Fruit fly (Drosophila melanogaster): ENCODE measurements around the gene Ir8a.

The Ir8a gene

dm6 chrX:9236485-9236884 is at the start of gene Ir8a:
Ir8a (minus strand) TSS chrX:9236585.
- no peak for TF ChIP-seq noc (tag; optimal IDR thresholded peaks at IDR 0.05)

dm6 chrX:9284024-9284738 is 47.8 kb upstream of the Ir8a start, which contains the start of gene lz:
lz (plus strand) TSS chrX:9284649.
- TF ChIP-seq noc (tag; optimal IDR thresholded peaks at IDR 0.05) = no peak

dm6 chrX:9282783-9283289 is 46.5 kb upstream of the Ir8a start, which contains the start of gene c11.1:
c11.1 (minus strand) TSS chrX:9283117.
- no peak for TF ChIP-seq noc (tag; optimal IDR thresholded peaks at IDR 0.05)

dm6 chrX:9281998-9282644 is 45.7 kb upstream of the Ir8a start:
- TF ChIP-seq noc (tag; optimal IDR thresholded peaks at IDR 0.05) = no peak

- TF ChIP-seq noc (tag; optimal IDR thresholded peaks at IDR 0.05) = no peak
Observed at dm6 chrX:9272830-9273507, 36.6 kb upstream of the Ir8a start, which contains the start of the genes Cfp1 and Aladin. Cfp1 (minus strand) TSS chrX:9272960. Aladin (plus strand) TSS chrX:9273413.

dm6 chrX:9269825-9270224 is 33.4 kb upstream of the Ir8a start, which contains the start of gene CG17440:
CG17440 (minus strand) TSS chrX:9269925.
- no peak for TF ChIP-seq noc (tag; optimal IDR thresholded peaks at IDR 0.05)

dm6 chrX:9267598-9267997 is 31.2 kb upstream of the Ir8a start, which contains the start of gene Erk7:
Erk7 (minus strand) TSS chrX:9267698.
- no peak for TF ChIP-seq noc (tag; optimal IDR thresholded peaks at IDR 0.05)

- TF ChIP-seq noc (tag; optimal IDR thresholded peaks at IDR 0.05) = no peak
Observed at dm6 chrX:9266082-9266481, 29.7 kb upstream of the Ir8a start.

dm6 chrX:9255964-9256520 is 19.7 kb upstream of the Ir8a start, which contains the start of gene ric8a:
ric8a (plus strand) TSS chrX:9256168.
- TF ChIP-seq noc (tag; optimal IDR thresholded peaks at IDR 0.05) = no peak

- no peak for TF ChIP-seq noc (tag; optimal IDR thresholded peaks at IDR 0.05)
Observed at dm6 chrX:9255021-9255420, 18.6 kb upstream of the Ir8a start.

- no peak for TF ChIP-seq noc (tag; optimal IDR thresholded peaks at IDR 0.05)
Observed at dm6 chrX:9252051-9252708, 15.8 kb upstream of the Ir8a start.

- no peak for TF ChIP-seq noc (tag; optimal IDR thresholded peaks at IDR 0.05)
Observed at dm6 chrX:9251212-9251877, 15.0 kb upstream of the Ir8a start.

dm6 chrX:9250161-9250831 is 13.9 kb upstream of the Ir8a start, which contains the start of gene CG17754:
CG17754 (plus strand) TSS chrX:9250420.
- TF ChIP-seq noc (tag; optimal IDR thresholded peaks at IDR 0.05) = no peak

dm6 chrX:9248040-9248439 is 11.7 kb upstream of the Ir8a start:
- TF ChIP-seq noc (tag; optimal IDR thresholded peaks at IDR 0.05) = no peak

Measured in whole organism, larva.